Fruit fly (Drosophila melanogaster) whole organism, embryonic: Measurements from ENCODE around the gene QIL1.

Experiments
- CG11085 ChIP-seq: fragments of 200-800 bp; sonication (Bioruptor generic); IDR thresholded peaks from 2 replicates; pipeline ENCODE4 v1.3.6; 2022; ENCODE audit warnings: missing biosample characterization, missing genetic modification characterization
- CG34422 ChIP-seq: fragments of 200-800 bp; sonication (Bioruptor generic); IDR thresholded peaks from 3 replicates; pipeline ENCODE4 v1.3.6; 2022; ENCODE audit warnings: missing biosample characterization, missing genetic modification characterization
- CG4617 ChIP-seq: fragments of 200-800 bp; sonication (Bioruptor generic); optimal IDR thresholded peaks from 3 replicates; lab custom pipeline; 2016; ENCODE audit warnings: missing biosample characterization, missing genetic modification characterization, borderline replicate concordance

dm6 chr3L:17430957-17431585, 34.7 kb upstream of the QIL1 start:
- TF ChIP-seq CG4617 (GFP tag; lab: Kevin White, UChicago), result no peak
- no peak for TF ChIP-seq CG34422 (GFP tag; lab: Robert Waterston, UW)
- no peak for TF ChIP-seq CG11085
